Fruit fly (Drosophila melanogaster) whole organism: ENCODE measurements around the gene CG33493.

Experiments used
- Dll ChIP-seq: fragments of >200 bp; optimal IDR thresholded peaks from 2 replicates; lab custom pipeline; 2017
- EcR ChIP-seq, 2 experiments: fragments of >200 bp; optimal IDR thresholded peaks; 2 replicates each; lab custom pipeline; 2017; ENCODE audit warnings: missing biosample characterization in 2 of 2, missing genetic modification characterization in 2 of 2, missing genetic modification reagents in 2 of 2
- pan ChIP-seq: fragments of >200 bp; optimal IDR thresholded peaks from 2 replicates; lab custom pipeline; 2017
- psq ChIP-seq: fragments of >200 bp; optimal IDR thresholded peaks from 2 replicates; lab custom pipeline; 2017
- usp ChIP-seq: fragments of >200 bp; optimal IDR thresholded peaks from 2 replicates; lab custom pipeline; 2017; ENCODE audit warnings: missing biosample characterization, missing genetic modification characterization, mixed read lengths

DNA sequence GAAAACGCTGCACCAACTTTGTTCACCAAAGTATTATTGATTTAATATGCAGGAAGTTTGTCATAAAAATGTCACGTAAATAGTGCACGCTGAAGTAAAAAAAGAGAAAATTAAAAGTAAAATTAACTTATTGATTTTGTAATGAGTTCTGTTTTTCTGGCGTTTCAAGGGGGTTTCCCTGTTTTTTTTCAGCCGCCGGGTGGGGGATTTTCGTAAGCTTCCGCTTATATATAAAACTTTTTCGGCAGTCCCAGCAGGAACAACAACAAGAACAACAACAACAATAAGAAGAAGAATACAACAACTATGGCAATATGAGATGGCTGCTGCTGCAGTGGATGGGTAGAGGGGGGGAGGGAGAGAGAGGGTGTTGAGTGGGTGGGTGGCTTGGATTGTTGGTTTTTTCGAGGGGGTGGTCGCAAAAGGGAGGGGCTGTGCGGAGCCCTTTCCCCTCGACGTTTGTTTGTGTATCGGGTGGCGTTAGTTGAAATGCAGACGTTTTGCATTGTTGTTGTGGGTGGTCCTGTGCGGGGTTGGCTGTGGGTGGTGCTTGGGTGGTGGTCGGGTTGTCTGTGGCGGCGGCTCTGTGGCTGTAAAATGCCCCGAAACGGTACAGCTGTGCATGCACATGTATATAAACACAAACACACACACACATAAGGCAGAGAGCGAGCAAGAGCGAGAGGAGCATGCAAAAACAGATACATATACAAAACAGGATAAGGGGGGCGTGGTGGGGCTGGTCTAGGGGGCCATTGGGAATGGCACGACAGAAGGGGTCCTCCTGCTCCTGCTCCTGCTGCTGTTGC, 23.2 kb downstream of the CG33493 start:
- TF ChIP-seq pan (lab: Kevin White, UChicago) = no peak
- TF ChIP-seq EcR (GFP tag; optimal IDR thresholded peaks at IDR 0.05; lab: Kevin White, UChicago) = no peak
- no peak for TF ChIP-seq psq (lab: Kevin White, UChicago)
- no peak for TF ChIP-seq Dll (lab: Kevin White, UChicago)
- TF ChIP-seq usp = no peak
